Worm (Caenorhabditis elegans) whole organism, L4 larva: ENCODE data around the gene sdc-3.

Experiments
- R02D3.7 ChIP-seq: fragments of 150-350 bp; sonication (generic microtip); optimal IDR thresholded peaks from 3 replicates; lab custom pipeline; 2014; ENCODE audit warnings: missing biosample characterization, missing genetic modification characterization
- ama-1 ChIP-seq: fragments of 150-350 bp; optimal IDR thresholded peaks from 2 replicates; lab custom pipeline; 2014; ENCODE audit warnings: inconsistent platforms, mixed read lengths
- daf-8 ChIP-seq: fragments of 200-800 bp; sonication (Bioruptor generic); IDR thresholded peaks from 2 replicates; pipeline ENCODE4 v1.3.6; 2022; ENCODE audit warnings: missing genetic modification characterization, missing compliant biosample characterization
- fos-1 ChIP-seq: fragments of 150-350 bp; optimal IDR thresholded peaks from 2 replicates; lab custom pipeline; 2014; ENCODE audit warnings: missing biosample characterization, missing genetic modification characterization
- lin-38 ChIP-seq: fragments of 200-800 bp; sonication (Bioruptor generic); IDR thresholded peaks from 2 replicates; pipeline ENCODE4 v1.3.6; 2022; ENCODE audit warnings: missing genetic modification reagents, missing genetic modification characterization, missing compliant biosample characterization
- madf-9 ChIP-seq: fragments of 200-800 bp; sonication (Bioruptor generic); conservative IDR thresholded peaks from 2 replicates; pipeline ENCODE4 v1.3.6; 2022; ENCODE audit warnings: missing genetic modification reagents, missing genetic modification characterization, missing compliant biosample characterization
- mep-1 ChIP-seq: fragments of 150-350 bp; sonication (generic microtip); optimal IDR thresholded peaks from 3 replicates; lab custom pipeline; 2014; ENCODE audit warnings: missing biosample characterization, missing genetic modification characterization
- tra-1 ChIP-seq: fragments of 200-800 bp; sonication (Bioruptor generic); IDR thresholded peaks from 2 replicates; pipeline ENCODE4 v1.3.6; 2022; ENCODE audit warnings: missing genetic modification reagents, missing genetic modification characterization, missing compliant biosample characterization
- unc-62 ChIP-seq, 3 experiments: fragments of 150-350 bp in 1 of 3; sonication (generic microtip); optimal IDR thresholded peaks in 2 of 3; peaks in 1 of 3; 1 replicate in 1 of 3; 2 replicates in 2 of 3; lab custom pipeline; 2014 to 2017; ENCODE audit warnings: missing biosample characterization in 3 of 3, missing genetic modification characterization in 3 of 3, missing genetic modification reagents in 3 of 3, missing genotype in 1 of 3
- ztf-11 ChIP-seq: fragments of 150-350 bp; optimal IDR thresholded peaks from 2 replicates; lab custom pipeline; 2014; ENCODE audit warnings: missing biosample characterization, missing genetic modification characterization

DNA sequence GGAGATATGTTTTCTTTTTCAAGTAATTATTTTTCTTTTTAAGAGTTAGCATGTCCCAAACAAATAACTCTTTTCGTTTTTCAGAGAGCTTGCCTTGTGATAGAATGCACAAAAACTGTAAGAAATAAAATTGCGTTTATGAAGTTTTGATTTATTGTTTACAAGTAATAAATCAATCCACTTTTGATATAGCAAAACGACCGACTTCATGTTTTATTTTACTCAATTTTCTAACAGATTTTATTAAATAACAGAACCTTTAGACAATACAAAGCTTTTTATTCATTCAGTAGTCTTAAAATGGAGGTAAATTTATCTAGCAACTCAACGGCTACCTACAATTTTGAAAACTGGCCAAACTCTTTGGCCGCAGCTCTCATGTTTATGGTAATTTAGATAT lies 46.7 kb upstream of the sdc-3 start, which contains the start of gene srx-78:
- TF ChIP-seq daf-8 (GFP tag; lab: Robert Waterston, UW) (no peak), mep-1 (tag; lab: Kevin White, UChicago) (no peak), unc-62 (GFP tag; optimal IDR thresholded peaks at IDR 0.05 in 1 of 2; lab: Kevin White, UChicago) (no peak), unc-62 (tag; optimal IDR thresholded peaks at IDR 0.05; lab: Kevin White, UChicago) (no peak), madf-9 (GFP tag; lab: Robert Waterston, UW) (no peak), ztf-11 (tag; lab: Kevin White, UChicago) (no peak), lin-38 (GFP tag; lab: Robert Waterston, UW) (no peak), tra-1 (no peak), R02D3.7 (tag; lab: Kevin White, UChicago) (no peak), ama-1 (lab: Kevin White, UChicago) (no peak), fos-1 (no peak)
